Fruit fly (Drosophila melanogaster) whole organism, pupa: Measurements from ENCODE around the gene Trf4-2.

Experiments used
- CG10348 ChIP-seq: fragments of 200-800 bp; sonication (Bioruptor generic); IDR thresholded peaks from 2 replicates; pipeline ENCODE4 v1.3.6; 2022; ENCODE audit warnings: missing biosample characterization, missing genetic modification characterization
- CG12605 ChIP-seq: fragments of 200-800 bp; sonication (Bioruptor generic); IDR thresholded peaks from 2 replicates; pipeline ENCODE4 v1.3.6; 2022; ENCODE audit warnings: missing biosample characterization, missing genetic modification characterization
- CG13204 ChIP-seq: fragments of 200-800 bp; sonication (Bioruptor generic); optimal IDR thresholded peaks from 2 replicates; lab custom pipeline; 2018; ENCODE audit warnings: missing biosample characterization, mild to moderate bottlenecking, missing genetic modification characterization, moderate library complexity
- CG14655 ChIP-seq: fragments of 200-800 bp; sonication (Bioruptor generic); optimal IDR thresholded peaks from 3 replicates; lab custom pipeline; 2017; ENCODE audit warnings: mild to moderate bottlenecking, missing biosample characterization, missing genetic modification reagents, missing genetic modification characterization
- CG15710 ChIP-seq: fragments of 200-800 bp; sonication (Bioruptor generic); optimal IDR thresholded peaks from 2 replicates; lab custom pipeline; 2018; ENCODE audit warnings: missing biosample characterization, mild to moderate bottlenecking, missing genetic modification characterization, moderate library complexity
- CG17806 ChIP-seq: fragments of 200-800 bp; sonication (Bioruptor generic); optimal IDR thresholded peaks from 2 replicates; lab custom pipeline; 2018; ENCODE audit warnings: missing biosample characterization, mild to moderate bottlenecking, missing genetic modification characterization, moderate library complexity
- CG32121 ChIP-seq: fragments of 200-800 bp; sonication (Bioruptor generic); IDR thresholded peaks from 2 replicates; pipeline ENCODE4 v1.3.6; 2022; ENCODE audit warnings: missing biosample characterization, missing genetic modification characterization
- CG34367 ChIP-seq: fragments of 200-800 bp; sonication (Bioruptor generic); optimal IDR thresholded peaks from 2 replicates; lab custom pipeline; 2018; ENCODE audit warnings: missing biosample characterization, mild to moderate bottlenecking, missing genetic modification characterization
- CG4496 ChIP-seq: fragments of 200-800 bp; sonication (Bioruptor generic); IDR thresholded peaks from 3 replicates; pipeline ENCODE4 v1.3.6; 2022; ENCODE audit warnings: missing biosample characterization, missing genetic modification characterization
- CG8159 ChIP-seq: fragments of 200-800 bp; sonication (Bioruptor generic); optimal IDR thresholded peaks from 3 replicates; lab custom pipeline; 2018; ENCODE audit warnings: missing biosample characterization, mild to moderate bottlenecking, missing genetic modification characterization, moderate library complexity
- CG8301 ChIP-seq: fragments of 200-800 bp; sonication (Bioruptor generic); optimal IDR thresholded peaks from 2 replicates; lab custom pipeline; 2018; ENCODE audit warnings: missing biosample characterization, mild to moderate bottlenecking, missing genetic modification characterization
- CG9948 ChIP-seq: fragments of 200-800 bp; sonication (Bioruptor generic); optimal IDR thresholded peaks from 2 replicates; lab custom pipeline; 2018; ENCODE audit warnings: missing biosample characterization, mild to moderate bottlenecking, missing genetic modification characterization, moderate library complexity
- D1 ChIP-seq: fragments of 200-800 bp; sonication (Bioruptor generic); optimal IDR thresholded peaks from 2 replicates; lab custom pipeline; 2018; ENCODE audit warnings: missing biosample characterization, mild to moderate bottlenecking, missing genetic modification characterization, moderate library complexity
- EcR ChIP-seq: fragments of 200-800 bp; sonication (Bioruptor generic); optimal IDR thresholded peaks from 3 replicates; lab custom pipeline; 2019; ENCODE audit warnings: missing biosample characterization, missing genetic modification characterization, mild to moderate bottlenecking, moderate library complexity, missing genetic modification reagents
- Ets98B ChIP-seq: fragments of 200-800 bp; sonication (Bioruptor generic); IDR thresholded peaks from 2 replicates; pipeline ENCODE4 v1.3.6; 2022; ENCODE audit warnings: missing biosample characterization, missing genetic modification characterization
- Pif1A ChIP-seq: fragments of 200-800 bp; sonication (Bioruptor generic); optimal IDR thresholded peaks from 3 replicates; lab custom pipeline; 2016; ENCODE audit warnings: missing biosample characterization, missing genetic modification characterization
- Pif1B ChIP-seq: fragments of 200-800 bp; sonication (Bioruptor generic); optimal IDR thresholded peaks from 3 replicates; lab custom pipeline; 2016; ENCODE audit warnings: missing biosample characterization, missing genetic modification characterization
- Snoo ChIP-seq: fragments of 200-800 bp; sonication (Bioruptor generic); optimal IDR thresholded peaks from 3 replicates; lab custom pipeline; 2017; ENCODE audit warnings: missing biosample characterization, mild to moderate bottlenecking, missing genetic modification characterization, inconsistent platforms
- fd96Ca ChIP-seq: fragments of 200-800 bp; sonication (Bioruptor generic); IDR thresholded peaks from 3 replicates; pipeline ENCODE4 v1.3.6; 2022; ENCODE audit warnings: missing biosample characterization, missing genetic modification characterization
- gl ChIP-seq: fragments of 200-800 bp; sonication (Bioruptor generic); optimal IDR thresholded peaks from 2 replicates; lab custom pipeline; 2018; ENCODE audit warnings: missing biosample characterization, mild to moderate bottlenecking, missing genetic modification characterization
- rn ChIP-seq: fragments of 200-800 bp; sonication (Bioruptor generic); IDR thresholded peaks from 2 replicates; pipeline ENCODE4 v1.3.6; 2022; ENCODE audit warnings: missing biosample characterization, missing genetic modification characterization

Gene Trf4-2

dm6 chr3R:24894419-24895206 is 30.4 kb upstream of the Trf4-2 start, which contains the start of the genes CG31121 and CG11069:
TSS of gene CG31121 (minus strand) at chr3R:24894605.
TSS of gene CG11069 (plus strand) at chr3R:24894742.
- TF ChIP-seq CG13204 (GFP tag; lab: Kevin White, UChicago) (peak; percentile 19), D1 (tag; lab: Kevin White, UChicago) (no peak), CG12605 (GFP tag; lab: Robert Waterston, UW) (no peak), fd96Ca (GFP tag; lab: Robert Waterston, UW) (0 out of 3 replicates have a peak, but pooled peaks have one; percentile 48), CG17806 (no peak), EcR (peak; percentile 46), Ets98B (peak; percentile 41; the same call in 1 of the 2 replicates)

dm6 chr3R:24900816-24901215 is 24.2 kb upstream of the Trf4-2 start, which contains the start of gene CG10845:
TSS of gene CG10845 (plus strand) at chr3R:24901116.
- TF ChIP-seq Snoo (tag; lab: Kevin White, UChicago) (no peak), Pif1A (no peak), CG8301 (tag; lab: Kevin White, UChicago) (no peak), Ets98B (no peak), Pif1B (GFP tag; lab: Kevin White, UChicago) (no peak), CG14655 (GFP tag; lab: Kevin White, UChicago) (no peak), CG9948 (tag; lab: Kevin White, UChicago) (no peak), CG13204 (GFP tag; lab: Kevin White, UChicago) (no peak), CG17806 (no peak), CG12605 (GFP tag; lab: Robert Waterston, UW) (no peak), CG34367 (tag; lab: Kevin White, UChicago) (no peak), fd96Ca (GFP tag; lab: Robert Waterston, UW) (no peak), gl (tag; lab: Kevin White, UChicago) (no peak), CG32121 (GFP tag; lab: Robert Waterston, UW) (no peak), EcR (no peak), CG8159 (no peak), CG15710 (tag; lab: Kevin White, UChicago) (no peak), CG4496 (GFP tag; lab: Robert Waterston, UW) (no peak)

DNA sequence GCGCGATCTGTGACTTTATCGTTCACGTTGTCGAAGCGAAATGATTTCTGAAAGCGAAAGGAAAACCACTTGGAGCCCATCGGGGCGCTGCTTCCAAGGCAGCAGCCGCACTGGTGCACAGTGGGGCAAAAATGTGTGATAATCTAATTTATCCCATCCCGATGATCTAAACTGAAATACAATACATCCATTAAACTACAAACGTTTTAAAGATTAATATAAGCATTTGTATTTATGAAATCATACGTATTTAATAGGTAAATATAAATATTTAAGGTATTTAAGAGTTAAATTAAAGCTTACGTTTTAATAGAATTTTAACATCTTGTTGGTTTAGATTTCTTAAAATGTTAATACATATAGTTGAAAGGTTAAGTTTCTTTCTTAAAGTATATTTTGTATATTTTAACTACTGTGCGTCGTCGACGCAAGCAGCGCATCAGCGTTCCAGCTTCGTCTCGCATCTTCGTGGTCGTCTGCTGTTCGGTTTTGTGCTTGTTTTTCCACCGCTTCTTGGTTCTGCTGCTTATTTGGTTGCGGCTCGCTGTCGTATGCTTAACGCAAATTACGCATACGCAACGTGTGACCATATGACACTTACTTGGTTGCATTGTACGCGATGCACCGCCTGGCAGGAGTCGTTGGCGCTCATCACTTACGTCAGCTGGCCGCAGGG is 18.9 kb upstream of the Trf4-2 start, which contains the start of gene CG13643:
Gene CG13643 (minus strand): TSS at position 46 of the 676 bp plus-strand sequence.
- TF ChIP-seq fd96Ca (GFP tag; lab: Robert Waterston, UW) (no peak), CG34367 (tag; lab: Kevin White, UChicago) (no peak), EcR (no peak), D1 (tag; lab: Kevin White, UChicago) (no peak), CG8159 (peak; percentile 53), CG15710 (tag; lab: Kevin White, UChicago) (no peak), CG8301 (tag; lab: Kevin White, UChicago) (peak; percentile 79), Ets98B (peak; percentile 23; the same call in 1 of the 2 replicates), CG12605 (GFP tag; lab: Robert Waterston, UW) (no peak), rn (GFP tag; lab: Robert Waterston, UW) (no peak), CG32121 (GFP tag; lab: Robert Waterston, UW) (peak; percentile 56), Snoo (tag; lab: Kevin White, UChicago) (no peak), CG14655 (GFP tag; lab: Kevin White, UChicago) (peak; percentile 81), Pif1A (peak; percentile 54), gl (tag; lab: Kevin White, UChicago) (no peak), CG13204 (GFP tag; lab: Kevin White, UChicago) (no peak), CG4496 (GFP tag; lab: Robert Waterston, UW) (peak; percentile 42; the same call in 1 of the 3 replicates), CG9948 (tag; lab: Kevin White, UChicago) (no peak), CG17806 (no peak), CG10348 (no peak), Pif1B (GFP tag; lab: Kevin White, UChicago) (peak; percentile 51)

DNA sequence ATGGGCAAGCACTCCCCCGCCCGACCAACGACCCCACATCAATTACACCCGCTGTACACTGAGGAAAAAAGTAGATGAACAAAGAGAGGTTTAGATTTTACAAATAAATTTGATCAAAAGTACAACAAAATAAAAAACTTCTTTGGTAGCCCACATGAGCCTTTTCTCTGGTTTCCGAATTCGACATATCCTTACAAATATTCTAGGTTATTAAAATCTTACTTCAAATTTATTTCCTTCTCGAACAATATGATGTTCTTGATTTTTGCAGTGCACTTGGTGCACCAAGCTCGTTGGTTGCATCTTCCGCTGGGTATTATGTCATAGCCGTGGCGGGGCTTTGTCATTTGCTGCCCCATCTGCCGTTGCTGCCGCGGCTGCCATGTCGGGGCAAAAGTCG is 18.4 kb upstream of the Trf4-2 start:
- no peak for TF ChIP-seq CG14655 (GFP tag; lab: Kevin White, UChicago)
- TF ChIP-seq Ets98B = peak; percentile 25; the same call in 1 of the 2 replicates
- no peak for TF ChIP-seq rn (GFP tag; lab: Robert Waterston, UW)
- no peak for TF ChIP-seq CG8159
- TF ChIP-seq CG9948 (tag; lab: Kevin White, UChicago) = no peak
- peak; percentile 55; the same call in 1 of the 3 replicates for TF ChIP-seq CG4496 (GFP tag; lab: Robert Waterston, UW)
- TF ChIP-seq CG17806 = no peak
- no peak for TF ChIP-seq CG15710 (tag; lab: Kevin White, UChicago)
- TF ChIP-seq D1 (tag; lab: Kevin White, UChicago) = no peak
- TF ChIP-seq gl (tag; lab: Kevin White, UChicago) = no peak
- no peak for TF ChIP-seq CG10348
- no peak for TF ChIP-seq CG13204 (GFP tag; lab: Kevin White, UChicago)
- TF ChIP-seq Pif1B (GFP tag; lab: Kevin White, UChicago) = no peak
- TF ChIP-seq CG8301 (tag; lab: Kevin White, UChicago) = peak; percentile 9
- no peak for TF ChIP-seq Snoo (tag; lab: Kevin White, UChicago)
- no peak for TF ChIP-seq Pif1A
- TF ChIP-seq CG32121 (GFP tag; lab: Robert Waterston, UW) = peak; percentile 64
- TF ChIP-seq EcR = no peak
- 0 out of 3 replicates have a peak, but pooled peaks have one; percentile 30 for TF ChIP-seq fd96Ca (GFP tag; lab: Robert Waterston, UW)
- TF ChIP-seq CG12605 (GFP tag; lab: Robert Waterston, UW) = peak; percentile 45; the same call in 1 of the 2 replicates
- no peak for TF ChIP-seq CG34367 (tag; lab: Kevin White, UChicago)
